Worm (Caenorhabditis elegans) whole organism, mixed stage, embryonic: ENCODE results near the gene F58G1.7.

ENCODE experiments used
- blmp-1 ChIP-seq: fragments of 150-350 bp; optimal IDR thresholded peaks from 2 replicates; lab custom pipeline; 2014; ENCODE audit warnings: missing biosample characterization, missing genetic modification characterization
- nhr-12 ChIP-seq: fragments of 150-350 bp; optimal IDR thresholded peaks from 2 replicates; lab custom pipeline; 2014; ENCODE audit warnings: missing biosample characterization, missing genetic modification characterization
- nhr-237 ChIP-seq: fragments of 150-350 bp; optimal IDR thresholded peaks from 2 replicates; lab custom pipeline; 2014; ENCODE audit warnings: missing biosample characterization, missing genetic modification characterization
- nhr-28 ChIP-seq: fragments of 150-350 bp; optimal IDR thresholded peaks from 2 replicates; lab custom pipeline; 2014; ENCODE audit warnings: missing biosample characterization, missing genetic modification characterization
- sptf-1 ChIP-seq: sonication (generic microtip); optimal IDR thresholded peaks from 2 replicates; lab custom pipeline; 2017; ENCODE audit warnings: mild to moderate bottlenecking, missing genetic modification characterization, moderate library complexity, missing compliant biosample characterization

DNA sequence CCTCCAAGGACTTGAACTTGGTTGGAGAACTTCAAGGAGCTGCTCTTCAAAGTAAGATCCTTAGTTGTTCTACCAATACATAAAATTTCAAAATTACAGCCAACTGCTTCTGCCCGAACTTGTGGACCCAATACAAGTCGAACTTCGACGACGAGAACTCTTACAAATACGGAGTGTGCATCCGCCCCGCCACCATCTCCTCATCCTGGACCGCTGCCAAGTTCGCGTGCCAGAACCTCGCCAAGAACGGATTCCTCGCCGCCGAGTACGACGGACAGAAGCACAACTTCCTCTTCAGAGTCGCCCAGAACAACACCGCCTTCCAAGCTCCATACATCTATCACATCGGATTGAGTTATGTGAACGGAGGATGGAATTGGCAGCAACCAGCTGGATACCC lies 51.4 kb downstream of the F58G1.7 start:
- TF ChIP-seq nhr-12 = no peak
- no peak for TF ChIP-seq blmp-1 (tag; lab: Kevin White, UChicago)
- no peak for TF ChIP-seq nhr-28
- no peak for TF ChIP-seq nhr-237
- TF ChIP-seq sptf-1 (tag; lab: Kevin White, UChicago) = no peak
